Fruit fly (Drosophila melanogaster) whole organism, pupa: ENCODE data around the gene rost.
A peak's percentile ranks its signal among the peaks of the same experiment; 100 is the strongest.

ENCODE experiments used
- CG10348 ChIP-seq: fragments of 200-800 bp; sonication (Bioruptor generic); IDR thresholded peaks from 2 replicates; pipeline ENCODE4 v1.3.6; 2022; ENCODE audit warnings: missing biosample characterization, missing genetic modification characterization
- CG12605 ChIP-seq: fragments of 200-800 bp; sonication (Bioruptor generic); IDR thresholded peaks from 2 replicates; pipeline ENCODE4 v1.3.6; 2022; ENCODE audit warnings: missing biosample characterization, missing genetic modification characterization
- CG13204 ChIP-seq: fragments of 200-800 bp; sonication (Bioruptor generic); optimal IDR thresholded peaks from 2 replicates; lab custom pipeline; 2018; ENCODE audit warnings: missing biosample characterization, mild to moderate bottlenecking, missing genetic modification characterization, moderate library complexity
- CG14655 ChIP-seq: fragments of 200-800 bp; sonication (Bioruptor generic); optimal IDR thresholded peaks from 3 replicates; lab custom pipeline; 2017; ENCODE audit warnings: mild to moderate bottlenecking, missing biosample characterization, missing genetic modification reagents, missing genetic modification characterization
- CG15710 ChIP-seq: fragments of 200-800 bp; sonication (Bioruptor generic); optimal IDR thresholded peaks from 2 replicates; lab custom pipeline; 2018; ENCODE audit warnings: missing biosample characterization, mild to moderate bottlenecking, missing genetic modification characterization, moderate library complexity
- CG17806 ChIP-seq: fragments of 200-800 bp; sonication (Bioruptor generic); optimal IDR thresholded peaks from 2 replicates; lab custom pipeline; 2018; ENCODE audit warnings: missing biosample characterization, mild to moderate bottlenecking, missing genetic modification characterization, moderate library complexity
- CG32121 ChIP-seq: fragments of 200-800 bp; sonication (Bioruptor generic); IDR thresholded peaks from 2 replicates; pipeline ENCODE4 v1.3.6; 2022; ENCODE audit warnings: missing biosample characterization, missing genetic modification characterization
- CG34367 ChIP-seq: fragments of 200-800 bp; sonication (Bioruptor generic); optimal IDR thresholded peaks from 2 replicates; lab custom pipeline; 2018; ENCODE audit warnings: missing biosample characterization, mild to moderate bottlenecking, missing genetic modification characterization
- CG4496 ChIP-seq: fragments of 200-800 bp; sonication (Bioruptor generic); IDR thresholded peaks from 3 replicates; pipeline ENCODE4 v1.3.6; 2022; ENCODE audit warnings: missing biosample characterization, missing genetic modification characterization
- CG8159 ChIP-seq: fragments of 200-800 bp; sonication (Bioruptor generic); optimal IDR thresholded peaks from 3 replicates; lab custom pipeline; 2018; ENCODE audit warnings: missing biosample characterization, mild to moderate bottlenecking, missing genetic modification characterization, moderate library complexity
- CG8301 ChIP-seq: fragments of 200-800 bp; sonication (Bioruptor generic); optimal IDR thresholded peaks from 2 replicates; lab custom pipeline; 2018; ENCODE audit warnings: missing biosample characterization, mild to moderate bottlenecking, missing genetic modification characterization
- CG9948 ChIP-seq: fragments of 200-800 bp; sonication (Bioruptor generic); optimal IDR thresholded peaks from 2 replicates; lab custom pipeline; 2018; ENCODE audit warnings: missing biosample characterization, mild to moderate bottlenecking, missing genetic modification characterization, moderate library complexity
- D1 ChIP-seq: fragments of 200-800 bp; sonication (Bioruptor generic); optimal IDR thresholded peaks from 2 replicates; lab custom pipeline; 2018; ENCODE audit warnings: missing biosample characterization, mild to moderate bottlenecking, missing genetic modification characterization, moderate library complexity
- EcR ChIP-seq: fragments of 200-800 bp; sonication (Bioruptor generic); optimal IDR thresholded peaks from 3 replicates; lab custom pipeline; 2019; ENCODE audit warnings: missing biosample characterization, missing genetic modification characterization, mild to moderate bottlenecking, moderate library complexity, missing genetic modification reagents
- Ets98B ChIP-seq: fragments of 200-800 bp; sonication (Bioruptor generic); IDR thresholded peaks from 2 replicates; pipeline ENCODE4 v1.3.6; 2022; ENCODE audit warnings: missing biosample characterization, missing genetic modification characterization
- Pif1A ChIP-seq: fragments of 200-800 bp; sonication (Bioruptor generic); optimal IDR thresholded peaks from 3 replicates; lab custom pipeline; 2016; ENCODE audit warnings: missing biosample characterization, missing genetic modification characterization
- Pif1B ChIP-seq: fragments of 200-800 bp; sonication (Bioruptor generic); optimal IDR thresholded peaks from 3 replicates; lab custom pipeline; 2016; ENCODE audit warnings: missing biosample characterization, missing genetic modification characterization
- Snoo ChIP-seq: fragments of 200-800 bp; sonication (Bioruptor generic); optimal IDR thresholded peaks from 3 replicates; lab custom pipeline; 2017; ENCODE audit warnings: missing biosample characterization, mild to moderate bottlenecking, missing genetic modification characterization, inconsistent platforms
- fd96Ca ChIP-seq: fragments of 200-800 bp; sonication (Bioruptor generic); IDR thresholded peaks from 3 replicates; pipeline ENCODE4 v1.3.6; 2022; ENCODE audit warnings: missing biosample characterization, missing genetic modification characterization
- gl ChIP-seq: fragments of 200-800 bp; sonication (Bioruptor generic); optimal IDR thresholded peaks from 2 replicates; lab custom pipeline; 2018; ENCODE audit warnings: missing biosample characterization, mild to moderate bottlenecking, missing genetic modification characterization
- rn ChIP-seq: fragments of 200-800 bp; sonication (Bioruptor generic); IDR thresholded peaks from 2 replicates; pipeline ENCODE4 v1.3.6; 2022; ENCODE audit warnings: missing biosample characterization, missing genetic modification characterization

The rost gene

DNA sequence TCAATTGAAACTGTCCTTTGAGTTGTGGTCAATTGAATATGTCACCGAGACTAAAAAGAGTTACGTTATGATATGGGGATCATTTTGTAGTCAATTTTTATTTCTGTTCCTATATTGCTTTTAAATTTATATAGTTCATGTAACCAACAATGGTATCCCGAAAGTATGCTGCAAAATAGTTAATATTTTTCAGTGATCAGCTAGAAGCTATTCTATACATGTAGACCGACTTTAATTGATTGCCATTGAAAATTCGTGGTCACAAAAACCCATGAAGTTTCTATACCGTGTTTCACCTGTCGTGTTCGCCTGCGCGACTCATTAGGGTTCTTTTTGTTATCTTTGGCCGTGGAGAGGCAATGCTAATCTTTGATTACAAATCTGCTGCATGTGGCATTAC lies 14.8 kb downstream of the rost start:
- TF ChIP-seq rn (GFP tag; lab: Robert Waterston, UW) = no peak
- TF ChIP-seq CG32121 = no peak
- TF ChIP-seq Snoo (tag; lab: Kevin White, UChicago) = no peak
- no peak for TF ChIP-seq CG34367
- TF ChIP-seq EcR (GFP tag; lab: Kevin White, UChicago) = no peak
- no peak for TF ChIP-seq CG13204
- TF ChIP-seq CG8159 (tag; lab: Kevin White, UChicago) = no peak
- no peak for TF ChIP-seq CG12605 (GFP tag; lab: Robert Waterston, UW)
- TF ChIP-seq CG14655 (GFP tag; lab: Kevin White, UChicago) = no peak
- no peak for TF ChIP-seq CG4496 (GFP tag; lab: Robert Waterston, UW)
- TF ChIP-seq CG17806 (tag; lab: Kevin White, UChicago) = no peak
- TF ChIP-seq Ets98B = no peak
- TF ChIP-seq Pif1B (GFP tag; lab: Kevin White, UChicago) = no peak
- no peak for TF ChIP-seq CG10348
- no peak for TF ChIP-seq CG15710 (tag; lab: Kevin White, UChicago)
- no peak for TF ChIP-seq fd96Ca (GFP tag; lab: Robert Waterston, UW)
- TF ChIP-seq CG8301 (tag; lab: Kevin White, UChicago) = no peak
- no peak for TF ChIP-seq Pif1A (GFP tag; lab: Kevin White, UChicago)
- TF ChIP-seq gl (tag; lab: Kevin White, UChicago) = no peak
- no peak for TF ChIP-seq D1 (tag; lab: Kevin White, UChicago)
- TF ChIP-seq, all 21 proteins: peak for 0

DNA sequence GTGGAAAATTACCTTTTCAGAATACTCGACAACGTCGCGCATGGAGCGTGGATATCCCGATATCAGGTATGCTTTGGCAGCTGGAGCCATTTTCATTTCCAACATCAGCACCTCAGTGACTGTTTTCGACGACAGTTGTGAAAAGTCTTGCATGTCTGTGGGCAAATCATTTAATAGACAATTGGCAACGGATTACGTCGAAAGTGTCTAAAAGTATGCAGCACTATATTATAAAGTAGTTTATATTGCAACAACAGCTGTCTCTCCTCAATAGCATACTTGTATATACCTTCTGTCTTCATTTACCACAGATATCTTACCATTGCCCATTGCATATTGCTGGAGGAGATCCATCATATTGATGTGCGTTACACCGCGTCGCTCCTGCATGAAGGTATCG lies 16.4 kb downstream of the rost start:
- no peak for TF ChIP-seq CG13204
- no peak for TF ChIP-seq Pif1B (GFP tag; lab: Kevin White, UChicago)
- TF ChIP-seq Snoo (tag; lab: Kevin White, UChicago) = no peak
- TF ChIP-seq rn (GFP tag; lab: Robert Waterston, UW) = no peak
- no peak for TF ChIP-seq CG8159 (tag; lab: Kevin White, UChicago)
- no peak for TF ChIP-seq CG32121
- no peak for TF ChIP-seq CG9948 (tag; lab: Kevin White, UChicago)
- no peak for TF ChIP-seq D1 (tag; lab: Kevin White, UChicago)
- TF ChIP-seq, all 21 proteins: peak for 0

DNA sequence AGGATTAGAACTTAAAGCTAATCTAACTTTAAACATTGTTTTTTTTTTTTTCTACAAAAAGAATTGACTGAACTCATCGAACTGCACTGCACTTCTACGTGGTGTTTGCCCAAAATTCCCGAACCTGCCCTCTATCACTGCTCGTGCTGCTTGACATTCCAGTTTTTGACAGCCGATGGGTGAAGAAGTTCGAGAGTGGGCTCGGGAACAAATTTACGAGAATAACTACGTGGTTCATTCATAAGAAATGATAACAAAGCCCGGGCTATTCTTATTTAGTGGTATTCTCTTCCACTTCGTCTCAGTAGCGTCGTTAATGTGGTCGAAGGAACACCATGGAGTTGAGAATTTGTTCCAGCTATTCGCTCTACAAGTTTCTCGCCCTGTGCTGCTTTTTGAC lies 22.1 kb downstream of the rost start, which contains the start of gene CG18088:
TSS of gene CG18088 (plus strand) at position 301 of the 400 bp plus-strand sequence.
- TF ChIP-seq CG17806 (tag; lab: Kevin White, UChicago) = no peak
- TF ChIP-seq CG10348 = no peak
- TF ChIP-seq EcR (GFP tag; lab: Kevin White, UChicago) = no peak
- no peak for TF ChIP-seq CG8301 (tag; lab: Kevin White, UChicago)
- no peak for TF ChIP-seq Snoo (tag; lab: Kevin White, UChicago)
- TF ChIP-seq rn (GFP tag; lab: Robert Waterston, UW) = no peak
- no peak for TF ChIP-seq Pif1A (GFP tag; lab: Kevin White, UChicago)
- no peak for TF ChIP-seq CG9948 (tag; lab: Kevin White, UChicago)
- TF ChIP-seq Pif1B (GFP tag; lab: Kevin White, UChicago) = no peak
- TF ChIP-seq CG12605 (GFP tag; lab: Robert Waterston, UW) = no peak
- TF ChIP-seq CG34367 = no peak
- TF ChIP-seq gl (tag; lab: Kevin White, UChicago) = no peak
- TF ChIP-seq D1 (tag; lab: Kevin White, UChicago) = no peak
- no peak for TF ChIP-seq CG32121
- no peak for TF ChIP-seq CG13204
- TF ChIP-seq Ets98B = no peak

DNA sequence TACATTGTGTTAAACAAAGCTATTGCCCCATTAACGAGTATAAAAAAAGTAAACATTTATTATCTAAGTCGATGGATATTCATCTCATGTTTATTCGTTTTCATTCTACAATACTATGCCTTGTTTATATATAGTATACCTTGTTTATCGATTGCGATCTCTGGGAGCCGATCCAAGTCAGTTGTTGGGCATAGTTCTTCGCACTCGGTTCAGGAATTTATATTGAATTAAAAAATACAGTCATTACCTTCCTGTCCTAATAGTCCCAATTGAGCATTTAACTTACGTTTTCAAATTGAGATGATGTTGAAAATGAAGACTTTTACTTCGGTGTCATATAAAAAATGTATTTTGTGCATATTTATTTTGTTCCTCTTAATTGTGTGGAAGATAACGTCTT lies 24.7 kb downstream of the rost start, which contains the start of gene CG32984:
TSS of gene CG32984 (plus strand) at position 301 of the 400 bp plus-strand sequence.
- no peak for TF ChIP-seq Pif1A (GFP tag; lab: Kevin White, UChicago)
- no peak for TF ChIP-seq CG34367
- TF ChIP-seq fd96Ca (GFP tag; lab: Robert Waterston, UW) = no peak
- no peak for TF ChIP-seq CG4496 (GFP tag; lab: Robert Waterston, UW)
- TF ChIP-seq D1 (tag; lab: Kevin White, UChicago) = no peak
- no peak for TF ChIP-seq Ets98B
- no peak for TF ChIP-seq CG17806 (tag; lab: Kevin White, UChicago)
- no peak for TF ChIP-seq CG13204
- TF ChIP-seq CG9948 (tag; lab: Kevin White, UChicago) = no peak
- no peak for TF ChIP-seq gl (tag; lab: Kevin White, UChicago)
- TF ChIP-seq CG32121 = no peak
- no peak for TF ChIP-seq CG10348
- TF ChIP-seq Snoo (tag; lab: Kevin White, UChicago) = no peak
- no peak for TF ChIP-seq CG12605 (GFP tag; lab: Robert Waterston, UW)
- no peak for TF ChIP-seq EcR (GFP tag; lab: Kevin White, UChicago)

DNA sequence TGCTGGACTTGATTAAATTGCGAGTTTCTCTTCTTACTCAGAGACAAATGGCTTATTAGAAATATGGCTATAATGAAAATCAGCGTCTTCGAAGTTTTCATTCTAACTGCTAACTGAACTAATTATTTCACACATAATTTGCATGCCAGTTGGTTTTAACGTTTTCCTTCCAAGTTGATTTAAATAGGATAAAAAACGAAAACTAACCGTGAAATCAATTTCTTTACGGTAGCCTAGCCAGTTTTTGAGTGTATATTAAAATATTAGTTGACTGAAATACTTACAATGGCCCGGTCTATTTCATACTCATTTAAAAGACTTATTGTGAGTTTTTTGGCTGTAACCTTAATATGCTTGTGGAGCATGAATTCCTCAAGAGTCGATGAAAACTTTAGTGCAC lies 27.1 kb downstream of the rost start, which contains the start of the genes CG9525 and CG32985:
TSS of gene CG9525 (minus strand) at position 101 of the 400 bp plus-strand sequence.
TSS of gene CG32985 (plus strand) at position 280 of the 400 bp plus-strand sequence.
- TF ChIP-seq CG15710 (tag; lab: Kevin White, UChicago) (no peak), CG8159 (tag; lab: Kevin White, UChicago) (no peak), Ets98B (no peak), D1 (tag; lab: Kevin White, UChicago) (no peak), Pif1A (GFP tag; lab: Kevin White, UChicago) (no peak), CG13204 (no peak)

DNA sequence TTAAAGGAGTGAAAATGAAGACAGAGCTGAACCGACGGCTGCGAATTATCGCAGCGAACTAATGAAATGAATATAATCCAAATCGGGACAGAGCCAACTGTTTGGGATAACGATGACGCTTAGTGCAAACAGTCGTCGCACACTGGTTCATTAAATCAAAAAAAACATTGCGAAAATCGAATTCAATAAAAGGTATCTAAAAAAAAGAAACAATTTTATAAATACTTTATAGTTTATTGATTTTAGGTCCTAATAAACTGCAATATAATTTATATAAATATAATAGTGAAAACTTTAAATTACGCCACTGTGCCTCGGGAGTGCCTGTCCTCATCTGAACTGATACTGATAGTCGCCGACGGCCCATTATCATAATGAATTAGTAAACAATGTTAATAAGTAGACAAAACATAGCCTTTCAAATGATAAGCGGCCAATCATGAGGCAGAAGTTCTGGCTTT lies 30.3 kb downstream of the rost start, which contains the start of gene CG31886:
TSS of gene CG31886 (minus strand) at position 51 of the 461 bp plus-strand sequence.
- TF ChIP-seq CG8301 (tag; lab: Kevin White, UChicago) = no peak
- no peak for TF ChIP-seq CG13204
- TF ChIP-seq D1 (tag; lab: Kevin White, UChicago) = no peak
- no peak for TF ChIP-seq CG8159 (tag; lab: Kevin White, UChicago)
- peak; percentile 35 for TF ChIP-seq Pif1A (GFP tag; lab: Kevin White, UChicago)
- TF ChIP-seq CG17806 (tag; lab: Kevin White, UChicago) = no peak
- TF ChIP-seq CG34367 = no peak
- no peak; the same call in none of the 2 replicates for TF ChIP-seq CG32121
- TF ChIP-seq gl (tag; lab: Kevin White, UChicago) = no peak
- TF ChIP-seq Snoo (tag; lab: Kevin White, UChicago) = no peak
- no peak for TF ChIP-seq EcR (GFP tag; lab: Kevin White, UChicago)
- TF ChIP-seq rn (GFP tag; lab: Robert Waterston, UW) = no peak
- TF ChIP-seq CG14655 (GFP tag; lab: Kevin White, UChicago) = peak; percentile 72
- no peak; the same call in 1 of the 2 replicates for TF ChIP-seq CG12605 (GFP tag; lab: Robert Waterston, UW)
- TF ChIP-seq CG10348 = no peak
- peak; percentile 72 for TF ChIP-seq fd96Ca (GFP tag; lab: Robert Waterston, UW)
- no peak for TF ChIP-seq CG15710 (tag; lab: Kevin White, UChicago)
- no peak for TF ChIP-seq CG9948 (tag; lab: Kevin White, UChicago)
- TF ChIP-seq Pif1B (GFP tag; lab: Kevin White, UChicago) = peak; percentile 27
- TF ChIP-seq CG4496 (GFP tag; lab: Robert Waterston, UW) = no peak
- no peak; the same call in none of the 2 replicates for TF ChIP-seq Ets98B
